Fruit fly (Drosophila melanogaster) whole organism, embryonic: ENCODE measurements around the gene Naam.

Source experiments
- Blimp-1 ChIP-seq: fragments of 200-800 bp; sonication (Bioruptor generic); optimal IDR thresholded peaks from 3 replicates; lab custom pipeline; 2018; ENCODE audit warnings: missing biosample characterization, missing genetic modification characterization, mild to moderate bottlenecking, moderate library complexity, missing genetic modification reagents
- BtbVII ChIP-seq: fragments of 200-800 bp; sonication (Bioruptor generic); optimal IDR thresholded peaks from 3 replicates; lab custom pipeline; 2017; ENCODE audit warnings: missing biosample characterization, mild to moderate bottlenecking, missing genetic modification characterization
- CG10209 ChIP-seq: fragments of 200-800 bp; sonication (Bioruptor generic); optimal IDR thresholded peaks from 3 replicates; lab custom pipeline; 2017; ENCODE audit warnings: missing biosample characterization, mild to moderate bottlenecking, missing genetic modification characterization, missing genetic modification reagents
- CG12744 ChIP-seq: fragments of 200-800 bp; sonication (Bioruptor generic); optimal IDR thresholded peaks from 2 replicates; lab custom pipeline; 2016; ENCODE audit warnings: missing biosample characterization, missing genetic modification characterization
- CG13424 ChIP-seq: fragments of 200-800 bp; sonication (Bioruptor generic); optimal IDR thresholded peaks from 2 replicates; lab custom pipeline; 2019; ENCODE audit warnings: missing biosample characterization, mild to moderate bottlenecking, missing genetic modification characterization, moderate library complexity
- CG14014 ChIP-seq: fragments of 200-800 bp; sonication (Bioruptor generic); IDR thresholded peaks from 2 replicates; pipeline ENCODE4 v1.3.6; 2022; ENCODE audit warnings: missing biosample characterization, missing genetic modification characterization
- CG15514 ChIP-seq: fragments of 200-800 bp; sonication (Bioruptor generic); optimal IDR thresholded peaks from 3 replicates; lab custom pipeline; 2017; ENCODE audit warnings: missing biosample characterization, missing genetic modification characterization, mild to moderate bottlenecking, moderate library complexity, missing genetic modification reagents
- CG16863 ChIP-seq: fragments of 200-800 bp; sonication (Bioruptor generic); optimal IDR thresholded peaks from 3 replicates; lab custom pipeline; 2016; ENCODE audit warnings: missing biosample characterization, missing genetic modification characterization
- CG17568 ChIP-seq: fragments of 200-800 bp; sonication (Bioruptor generic); optimal IDR thresholded peaks from 2 replicates; lab custom pipeline; 2018; ENCODE audit warnings: missing biosample characterization, mild to moderate bottlenecking, missing genetic modification characterization, moderate library complexity
- CG17612 ChIP-seq: fragments of 200-800 bp; sonication (Bioruptor generic); IDR thresholded peaks from 2 replicates; pipeline ENCODE4 v1.3.6; 2022; ENCODE audit warnings: missing biosample characterization, missing genetic modification characterization
- CG17802 ChIP-seq: fragments of 200-800 bp; sonication (Bioruptor generic); optimal IDR thresholded peaks from 2 replicates; lab custom pipeline; 2018; ENCODE audit warnings: missing biosample characterization, mild to moderate bottlenecking, missing genetic modification characterization, moderate library complexity
- CG2889 ChIP-seq: fragments of 200-800 bp; sonication (Bioruptor generic); IDR thresholded peaks from 3 replicates; pipeline ENCODE4 v1.3.6; 2022; ENCODE audit warnings: missing biosample characterization, missing genetic modification characterization
- CG31441 ChIP-seq: fragments of 200-800 bp; sonication (Bioruptor generic); IDR thresholded peaks from 2 replicates; pipeline ENCODE4 v1.3.6; 2022; ENCODE audit warnings: missing biosample characterization, missing genetic modification characterization
- CG3726 ChIP-seq: fragments of 200-800 bp; sonication (Bioruptor generic); IDR thresholded peaks from 3 replicates; pipeline ENCODE4, ENCODE4 v1.3.6; 2022; ENCODE audit warnings: missing biosample characterization, missing genetic modification characterization
- CG4360 ChIP-seq: fragments of 200-800 bp; sonication (Bioruptor generic); IDR thresholded peaks from 2 replicates; pipeline ENCODE4 v1.3.6; 2022; ENCODE audit warnings: missing biosample characterization, missing genetic modification characterization
- CG43689 ChIP-seq: fragments of 200-800 bp; sonication (Bioruptor generic); IDR thresholded peaks from 2 replicates; pipeline ENCODE4 v1.3.6; 2022; ENCODE audit warnings: missing biosample characterization, missing genetic modification characterization
- CG7839 ChIP-seq: fragments of 200-800 bp; sonication (Bioruptor generic); optimal IDR thresholded peaks from 3 replicates; lab custom pipeline; 2018; ENCODE audit warnings: missing biosample characterization, mild to moderate bottlenecking, missing genetic modification characterization, moderate library complexity
- CG8388 ChIP-seq: fragments of 200-800 bp; sonication (Bioruptor generic); optimal IDR thresholded peaks from 2 replicates; lab custom pipeline; 2019; ENCODE audit warnings: missing biosample characterization, mild to moderate bottlenecking, missing genetic modification characterization, moderate library complexity
- CkIIα-i1 ChIP-seq: fragments of 200-800 bp; sonication (Bioruptor generic); IDR thresholded peaks from 2 replicates; pipeline ENCODE4 v1.3.6; 2022; ENCODE audit warnings: missing biosample characterization, missing genetic modification characterization
- CrebB ChIP-seq: fragments of 200-800 bp; sonication (Bioruptor generic); optimal IDR thresholded peaks from 3 replicates; lab custom pipeline; 2018; ENCODE audit warnings: missing biosample characterization, mild to moderate bottlenecking, missing genetic modification characterization
- HmgZ ChIP-seq: fragments of 200-800 bp; sonication (Bioruptor generic); optimal IDR thresholded peaks from 2 replicates; lab custom pipeline; 2018; ENCODE audit warnings: missing biosample characterization, mild to moderate bottlenecking, missing genetic modification characterization
- Hr39 ChIP-seq: fragments of >200 bp; optimal IDR thresholded peaks from 2 replicates; lab custom pipeline; 2017
- Lhr ChIP-seq: fragments of 200-800 bp; sonication (Bioruptor generic); optimal IDR thresholded peaks from 3 replicates; lab custom pipeline; 2017; ENCODE audit warnings: mild to moderate bottlenecking, missing biosample characterization, missing genetic modification reagents, missing genetic modification characterization
- Med ChIP-seq: fragments of 200-800 bp; sonication (Bioruptor generic); peaks from one replicate; lab custom pipeline; 2016; ENCODE audit warnings: missing biosample characterization, missing genetic modification characterization, mild to moderate bottlenecking, inconsistent platforms, moderate library complexity
- NC2β ChIP-seq: fragments of 200-800 bp; sonication (Bioruptor generic); optimal IDR thresholded peaks from 2 replicates; lab custom pipeline; 2016; ENCODE audit warnings: missing biosample characterization, missing genetic modification characterization
- NK7.1 ChIP-seq: fragments of 200-800 bp; sonication (Bioruptor generic); optimal IDR thresholded peaks from 3 replicates; lab custom pipeline; 2016; ENCODE audit warnings: missing biosample characterization, missing genetic modification characterization
- NfI ChIP-seq: fragments of 200-800 bp; sonication (Bioruptor generic); optimal IDR thresholded peaks from 3 replicates; lab custom pipeline; 2018; ENCODE audit warnings: missing biosample characterization, mild to moderate bottlenecking, missing genetic modification characterization, moderate library complexity
- Sox100B ChIP-seq: fragments of 200-800 bp; sonication (Bioruptor generic); optimal IDR thresholded peaks from 3 replicates; lab custom pipeline; 2018; ENCODE audit warnings: missing biosample characterization, mild to moderate bottlenecking, missing genetic modification characterization
- Usf ChIP-seq: fragments of 200-800 bp; sonication (Bioruptor generic); optimal IDR thresholded peaks from 2 replicates; lab custom pipeline; 2017; ENCODE audit warnings: missing genotype, missing biosample characterization, missing genetic modification characterization
- Xrp1 ChIP-seq: fragments of 200-800 bp; sonication (Bioruptor generic); IDR thresholded peaks from 2 replicates; pipeline ENCODE4 v1.3.6; 2022; ENCODE audit warnings: missing biosample characterization, missing genetic modification characterization
- ap ChIP-seq: fragments of 200-800 bp; sonication (Bioruptor generic); IDR thresholded peaks from 2 replicates; pipeline ENCODE4 v1.3.6; 2022; ENCODE audit warnings: missing biosample characterization, missing genetic modification characterization
- ash1 ChIP-seq: fragments of 200-800 bp; sonication (Bioruptor generic); optimal IDR thresholded peaks from 2 replicates; lab custom pipeline; 2018; ENCODE audit warnings: missing biosample characterization, mild to moderate bottlenecking, missing genetic modification characterization
- az2 ChIP-seq: fragments of 200-800 bp; sonication (Bioruptor generic); optimal IDR thresholded peaks from 3 replicates; lab custom pipeline; 2016; ENCODE audit warnings: missing biosample characterization, missing genetic modification characterization
- cg ChIP-seq: fragments of 200-800 bp; sonication (Bioruptor generic); optimal IDR thresholded peaks from 3 replicates; lab custom pipeline; 2019; ENCODE audit warnings: missing biosample characterization, mild to moderate bottlenecking, missing genetic modification characterization, moderate library complexity
- ems ChIP-seq: fragments of 200-800 bp; sonication (Bioruptor generic); optimal IDR thresholded peaks from 3 replicates; lab custom pipeline; 2016; ENCODE audit warnings: missing biosample characterization, missing genetic modification characterization
- fd64A ChIP-seq: fragments of 200-800 bp; sonication (Bioruptor generic); optimal IDR thresholded peaks from 3 replicates; lab custom pipeline; 2018; ENCODE audit warnings: missing biosample characterization, mild to moderate bottlenecking, missing genetic modification characterization
- gcm2 ChIP-seq: fragments of 200-800 bp; sonication (Bioruptor generic); optimal IDR thresholded peaks from 2 replicates; lab custom pipeline; 2016; ENCODE audit warnings: missing biosample characterization, missing genetic modification characterization
- kni ChIP-seq: fragments of 200-800 bp; sonication (Bioruptor generic); optimal IDR thresholded peaks from 3 replicates; lab custom pipeline; 2017; ENCODE audit warnings: mild to moderate bottlenecking, missing biosample characterization, missing genetic modification reagents, missing genetic modification characterization
- lov ChIP-seq, 2 experiments: fragments of 200-800 bp in 1 of 2; fragments of >200 bp in 1 of 2; sonication (Bioruptor generic) in 1 of 2; IDR thresholded peaks in 1 of 2; optimal IDR thresholded peaks in 1 of 2; 2 replicates in 1 of 2; 3 replicates in 1 of 2; pipeline versions ENCODE4 v1.3.6 to Lab custom; 2017 to 2022; ENCODE audit warnings: missing biosample characterization in 1 of 2, missing genetic modification characterization in 1 of 2
- mam ChIP-seq: fragments of 200-800 bp; sonication (Bioruptor generic); optimal IDR thresholded peaks from 3 replicates; lab custom pipeline; 2016; ENCODE audit warnings: missing biosample characterization, missing genetic modification characterization
- nom ChIP-seq: fragments of 200-800 bp; sonication (Bioruptor generic); optimal IDR thresholded peaks from 2 replicates; lab custom pipeline; 2017; ENCODE audit warnings: missing biosample characterization, missing genetic modification characterization, mild to moderate bottlenecking, moderate library complexity, missing genetic modification reagents
- pho ChIP-seq: fragments of 200-800 bp; sonication (Bioruptor generic); optimal IDR thresholded peaks from 2 replicates; lab custom pipeline; 2016; ENCODE audit warnings: missing biosample characterization, missing genetic modification characterization
- schlank ChIP-seq: fragments of 200-800 bp; sonication (Bioruptor generic); optimal IDR thresholded peaks from 2 replicates; lab custom pipeline; 2018; ENCODE audit warnings: missing biosample characterization, mild to moderate bottlenecking, missing genetic modification characterization
- sob ChIP-seq: fragments of 200-800 bp; sonication (Bioruptor generic); IDR thresholded peaks from 2 replicates; pipeline ENCODE4 v1.3.6; 2022; ENCODE audit warnings: missing biosample characterization, missing genetic modification characterization
- stc ChIP-seq: fragments of 200-800 bp; sonication (Bioruptor generic); IDR thresholded peaks from 2 replicates; pipeline ENCODE4 v1.3.6; 2022; ENCODE audit warnings: missing biosample characterization, missing genetic modification characterization
- stwl ChIP-seq: fragments of 200-800 bp; sonication (Bioruptor generic); optimal IDR thresholded peaks from 3 replicates; lab custom pipeline; 2018; ENCODE audit warnings: missing biosample characterization, mild to moderate bottlenecking, missing genetic modification characterization, moderate library complexity
- tll ChIP-seq, 2 experiments: fragments of 200-800 bp in 1 of 2; fragments of >200 bp in 1 of 2; sonication (Bioruptor generic) in 1 of 2; optimal IDR thresholded peaks; 2 replicates each; lab custom pipeline; 2017 to 2019; ENCODE audit warnings: missing biosample characterization in 2 of 2, missing genetic modification characterization in 2 of 2, mild to moderate bottlenecking in 1 of 2, moderate library complexity in 1 of 2
- trh ChIP-seq: fragments of 200-800 bp; sonication (Bioruptor generic); optimal IDR thresholded peaks from 2 replicates; lab custom pipeline; 2016; ENCODE audit warnings: missing biosample characterization, missing genetic modification characterization
- usp ChIP-seq: fragments of >200 bp; optimal IDR thresholded peaks from 2 replicates; lab custom pipeline; 2017; ENCODE audit warnings: missing biosample characterization, missing genetic modification characterization

Gene Naam

dm6 chr3R:19627792-19628522 is 43.3 kb upstream of the Naam start (continued):
- peak in 1 of 2 experiments; percentile 53 for TF ChIP-seq tll (GFP tag; optimal IDR thresholded peaks at IDR 0.05; lab: Kevin White, UChicago)
- no peak for TF ChIP-seq lov (optimal IDR thresholded peaks at IDR 0.05; lab: Kevin White, UChicago)
- TF ChIP-seq lov (GFP tag; IDR thresholded peaks at IDR 0.05; lab: Robert Waterston, UW): no peak
- no peak for TF ChIP-seq stwl
- no peak for TF ChIP-seq kni
- TF ChIP-seq CG4360: no peak
- TF ChIP-seq HmgZ (tag; lab: Kevin White, UChicago): no peak
- no peak for TF ChIP-seq NC2β
- TF ChIP-seq CG10209 (GFP tag; lab: Kevin White, UChicago): peak; percentile 6
- no peak for TF ChIP-seq ems (GFP tag; lab: Kevin White, UChicago)
- TF ChIP-seq NK7.1 (GFP tag; lab: Kevin White, UChicago): no peak
- peak; percentile 40 for TF ChIP-seq BtbVII (GFP tag; lab: Kevin White, UChicago)
- no peak for TF ChIP-seq fd64A (GFP tag; lab: Kevin White, UChicago)
- TF ChIP-seq CG31441 (GFP tag; lab: Robert Waterston, UW): peak; percentile 63
- TF ChIP-seq nom (GFP tag; lab: Kevin White, UChicago): no peak
- TF ChIP-seq CG15514 (GFP tag; lab: Kevin White, UChicago): peak; percentile 40
- TF ChIP-seq CG17802 (tag; lab: Kevin White, UChicago): no peak
- no peak for TF ChIP-seq ap (GFP tag; lab: Robert Waterston, UW)
- TF ChIP-seq sob: peak; percentile 35; the same call in 1 of the 2 replicates
- TF ChIP-seq Usf: no peak
- TF ChIP-seq Xrp1: peak; percentile 49; the same call in 1 of the 2 replicates
- peak; percentile 73 for TF ChIP-seq Sox100B (GFP tag; lab: Kevin White, UChicago)
- TF ChIP-seq cg (GFP tag; lab: Kevin White, UChicago): no peak
- no peak for TF ChIP-seq gcm2 (GFP tag; lab: Kevin White, UChicago)
- TF ChIP-seq CrebB (tag; lab: Kevin White, UChicago): no peak
- no peak for TF ChIP-seq CG17612 (GFP tag; lab: Robert Waterston, UW)
- peak; percentile 12 for TF ChIP-seq trh (GFP tag; lab: Kevin White, UChicago)
- no peak for TF ChIP-seq CkIIα-i1 (GFP tag; lab: Robert Waterston, UW)
- TF ChIP-seq Hr39 (lab: Kevin White, UChicago): no peak
- peak; percentile 76 for TF ChIP-seq CG7839 (tag; lab: Kevin White, UChicago)
- no peak for TF ChIP-seq CG16863 (GFP tag; lab: Kevin White, UChicago)
- TF ChIP-seq pho (GFP tag; lab: Kevin White, UChicago): no peak
- peak; percentile 56 for TF ChIP-seq Blimp-1 (GFP tag; lab: Kevin White, UChicago)
- no peak for TF ChIP-seq CG8388 (GFP tag; lab: Kevin White, UChicago)
- no peak for TF ChIP-seq schlank (tag; lab: Kevin White, UChicago)
- TF ChIP-seq CG12744: no peak
- TF ChIP-seq az2 (GFP tag; lab: Kevin White, UChicago): no peak
- TF ChIP-seq CG14014 (GFP tag; lab: Robert Waterston, UW): no peak
- TF ChIP-seq NfI (GFP tag; lab: Kevin White, UChicago): peak; percentile 14
- TF ChIP-seq mam (GFP tag; lab: Kevin White, UChicago): no peak
- peak; percentile 16 for TF ChIP-seq CG13424 (tag; lab: Kevin White, UChicago)
- 0 out of 2 replicates have a peak, but pooled peaks have one; percentile 15 for TF ChIP-seq stc (GFP tag; lab: Robert Waterston, UW)
- no peak for TF ChIP-seq ash1
- TF ChIP-seq usp (GFP tag; lab: Kevin White, UChicago): no peak
- TF ChIP-seq CG43689: no peak
- no peak for TF ChIP-seq CG2889
- TF ChIP-seq Lhr (GFP tag; lab: Kevin White, UChicago): no peak
- peak; percentile 80 for TF ChIP-seq Med
- no peak for TF ChIP-seq CG17568 (GFP tag; lab: Kevin White, UChicago)
- TF ChIP-seq CG3726 (GFP tag; lab: Robert Waterston, UW): no peak
